Fruit fly (Drosophila melanogaster): ENCODE results near the gene Apc.
A peak's percentile ranks its signal among the peaks of the same experiment; 100 is the strongest.

The Apc gene

dm6 chr3R:28819555-28820305 lies 24.8 kb downstream of the Apc start, which contains the start of the genes CG1523 and CG1647 (continued):
- peak; percentile 74 for TF ChIP-seq CG10543 (GFP tag; optimal IDR thresholded peaks at IDR 0.05)
- peak; percentile 45; the same call in 1 of the 3 replicates for TF ChIP-seq zfh1 (GFP tag; IDR thresholded peaks at IDR 0.05)
- peak; percentile 15 for TF ChIP-seq Atf3 (GFP tag; optimal IDR thresholded peaks at IDR 0.05)
- no peak for TF ChIP-seq D19B (GFP tag; optimal IDR thresholded peaks at IDR 0.05)
- TF ChIP-seq Dbx (GFP tag; IDR thresholded peaks at IDR 0.05) = peak; percentile 49; the same call in 1 of the 3 replicates
- peak; percentile 46 for TF ChIP-seq Spps (tag; optimal IDR thresholded peaks at IDR 0.05)
- peak; percentile 70 for TF ChIP-seq CG1233 (GFP tag; optimal IDR thresholded peaks at IDR 0.05)
- peak; percentile 44 for TF ChIP-seq CG2202 (tag; optimal IDR thresholded peaks at IDR 0.05)
- TF ChIP-seq crc (GFP tag; optimal IDR thresholded peaks at IDR 0.05) = peak; percentile 44
- TF ChIP-seq CG6272 (GFP tag; IDR thresholded peaks at IDR 0.05) = 0 out of 2 replicates have a peak, but pooled peaks have one; percentile 31
- TF ChIP-seq Chrac-16 (GFP tag; optimal IDR thresholded peaks at IDR 0.05) = peak; percentile 61
- TF ChIP-seq CG14441 (GFP tag; IDR thresholded peaks at IDR 0.05) = peak; percentile 58
- TF ChIP-seq unc-4 (GFP tag; IDR thresholded peaks at IDR 0.05; ENCODE audit: partially characterized antibody) = peak; percentile 55; the same call in 1 of the 2 replicates
- 0 out of 2 replicates have a peak, but pooled peaks have one; percentile 7 for TF ChIP-seq peb (GFP tag; IDR thresholded peaks at IDR 0.05)
- no peak for TF ChIP-seq pan (optimal IDR thresholded peaks at IDR 0.05)
- TF ChIP-seq pan (GFP tag; optimal IDR thresholded peaks at IDR 0.05 in 1 of 2, IDR thresholded peaks at IDR 0.05 in 1 of 2) = peak in 1 of 2 experiments; percentile 40
- peak; percentile 47; the same call in 2 of the 3 replicates for TF ChIP-seq CG7357 (GFP tag; IDR thresholded peaks at IDR 0.05)
- peak; percentile 63 for TF ChIP-seq dysf (GFP tag; IDR thresholded peaks at IDR 0.05)
- TF ChIP-seq Oli (tag; optimal IDR thresholded peaks at IDR 0.05) = peak; percentile 69
- no peak for TF ChIP-seq tup (GFP tag; optimal IDR thresholded peaks at IDR 0.05)
- peak; percentile 38 for TF ChIP-seq disco-r (GFP tag; optimal IDR thresholded peaks at IDR 0.05)
- peak; percentile 55 for TF ChIP-seq pnt (GFP tag; optimal IDR thresholded peaks at IDR 0.05)
- TF ChIP-seq CG1647 (GFP tag; optimal IDR thresholded peaks at IDR 0.05) = peak; percentile 57
- TF ChIP-seq CG8944 (GFP tag; optimal IDR thresholded peaks at IDR 0.05) = peak; percentile 61
- peak; percentile 35; the same call in 1 of the 3 replicates for TF ChIP-seq CG11093 (GFP tag; IDR thresholded peaks at IDR 0.05)
- TF ChIP-seq CG12391 (tag; optimal IDR thresholded peaks at IDR 0.05) = peak; percentile 77
- no peak for TF ChIP-seq CG11560 (tag; IDR thresholded peaks at IDR 0.05)
- peak; percentile 76 for TF ChIP-seq Antp (GFP tag; optimal IDR thresholded peaks at IDR 0.05)
- peak; percentile 42 for TF ChIP-seq CG4707 (GFP tag; optimal IDR thresholded peaks at IDR 0.05)
- TF ChIP-seq Usf (GFP tag; optimal IDR thresholded peaks at IDR 0.05) = peak; percentile 49
- TF ChIP-seq CG18476 (GFP tag; optimal IDR thresholded peaks at IDR 0.05) = peak; percentile 50
- TF ChIP-seq CG11723 (GFP tag; optimal IDR thresholded peaks at IDR 0.05) = no peak
- peak; percentile 49; the same call in 1 of the 3 replicates for TF ChIP-seq CG2889 (GFP tag; IDR thresholded peaks at IDR 0.05)
- no peak for TF ChIP-seq CG5180 (GFP tag; optimal IDR thresholded peaks at IDR 0.05)
- peak; percentile 0 for TF ChIP-seq CG5245 (GFP tag; optimal IDR thresholded peaks at IDR 0.05)
- peak; percentile 58 for TF ChIP-seq CG32532 (GFP tag; IDR thresholded peaks at IDR 0.05)
- peak; percentile 34; the same call in 1 of the 2 replicates for TF ChIP-seq ranshi (GFP tag; IDR thresholded peaks at IDR 0.05)
- TF ChIP-seq CG12942 (GFP tag; optimal IDR thresholded peaks at IDR 0.05) = peak; percentile 45
- peak in 1 of 2 experiments; percentile 51 for TF ChIP-seq Hr51 (GFP tag; optimal IDR thresholded peaks at IDR 0.05)
- TF ChIP-seq zen2 (GFP tag; IDR thresholded peaks at IDR 0.05; ENCODE audit: partially characterized antibody) = peak; percentile 8; the same call in 1 of the 3 replicates
- peak; percentile 70 for TF ChIP-seq fu2 (GFP tag; optimal IDR thresholded peaks at IDR 0.05)
- 0 out of 3 replicates have a peak, but pooled peaks have one; percentile 20 for TF ChIP-seq H15 (GFP tag; IDR thresholded peaks at IDR 0.05)
- peak; percentile 95 for TF ChIP-seq sens (GFP tag)
- peak; percentile 51 for TF ChIP-seq CG6254 (GFP tag; optimal IDR thresholded peaks at IDR 0.05)
- peak; percentile 50 for TF ChIP-seq Fer3 (tag; optimal IDR thresholded peaks at IDR 0.05)
- peak; percentile 16; the same call in 1 of the 2 replicates for TF ChIP-seq rib (GFP tag; IDR thresholded peaks at IDR 0.05)
- peak; percentile 67 for TF ChIP-seq CG13287 (GFP tag; IDR thresholded peaks at IDR 0.05; ENCODE audit: partially characterized antibody)
- TF ChIP-seq Drgx (GFP tag; IDR thresholded peaks at IDR 0.05) = peak; percentile 34; the same call in 1 of the 2 replicates
- TF ChIP-seq Nf-YA (GFP tag; IDR thresholded peaks at IDR 0.05) = peak; percentile 10; the same call in 1 of the 2 replicates
